Worm (Caenorhabditis elegans): ENCODE data around the gene Y47D7A.7.

DNA sequence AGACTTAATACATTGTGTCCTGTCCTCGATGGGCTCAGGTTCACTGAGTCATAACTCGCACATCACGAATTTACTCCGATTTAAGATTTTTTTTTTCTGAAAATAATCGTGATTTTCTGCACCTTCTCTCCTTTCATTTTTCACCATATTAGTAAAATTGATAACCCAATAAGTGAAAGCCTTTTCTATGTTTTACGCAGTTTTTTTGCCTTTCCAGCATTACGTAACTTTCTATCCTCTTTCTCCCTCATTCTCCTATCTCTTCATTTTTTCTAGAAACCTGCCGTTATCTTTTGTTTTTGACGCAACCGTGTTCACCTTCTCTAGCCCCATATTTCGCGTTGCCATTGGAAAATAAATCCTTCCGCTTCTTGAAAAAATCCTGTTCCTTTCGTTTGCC is 17.5 kb upstream of the Y47D7A.7 start:
- no peak for TF ChIP-seq hnd-1 (tag; optimal IDR thresholded peaks at IDR 0.05)
- no peak for TF ChIP-seq ama-1 (optimal IDR thresholded peaks at IDR 0.05)
- TF ChIP-seq ets-7 (tag; optimal IDR thresholded peaks at IDR 0.05): no peak
- no peak for TF ChIP-seq tbx-37 (GFP tag; conservative IDR thresholded peaks at IDR 0.05)
- no peak for TF ChIP-seq scrt-1 (GFP tag; IDR thresholded peaks at IDR 0.05)
- no peak for TF ChIP-seq tbx-11 (GFP tag; IDR thresholded peaks at IDR 0.05)
- no peak for TF ChIP-seq ceh-36 (tag; optimal IDR thresholded peaks at IDR 0.05)
- TF ChIP-seq aly-1 (tag; optimal IDR thresholded peaks at IDR 0.05): no peak
- no peak for TF ChIP-seq flt-1 (GFP tag; IDR thresholded peaks at IDR 0.05)
- TF ChIP-seq B0310.2 (tag; optimal IDR thresholded peaks at IDR 0.05): no peak
- TF ChIP-seq hmbx-1 (tag; optimal IDR thresholded peaks at IDR 0.05): no peak
- no peak for TF ChIP-seq sea-1 (GFP tag; conservative IDR thresholded peaks at IDR 0.05)
- no peak for TF ChIP-seq F13C5.2 (tag; optimal IDR thresholded peaks at IDR 0.05)
